Worm (Caenorhabditis elegans): ENCODE results near the gene fipr-14.

Gene fipr-14

ce11 chrIV:10918877-10919560, 42.1 kb downstream of the fipr-14 start (continued):
- TF ChIP-seq snpc-3.4 (tag; optimal IDR thresholded peaks at IDR 0.05), result peak; percentile 25
- TF ChIP-seq him-1 (tag; optimal IDR thresholded peaks at IDR 0.05), result peak; percentile 19
- peak; percentile 75 for TF ChIP-seq lin-40 (tag; optimal IDR thresholded peaks at IDR 0.05)
- TF ChIP-seq xnd-1 (tag; optimal IDR thresholded peaks at IDR 0.05), result peak; percentile 70
- TF ChIP-seq attf-5 (GFP tag; optimal IDR thresholded peaks at IDR 0.05), result peak; percentile 89
- peak; percentile 14; the same call in 1 of the 2 replicates for TF ChIP-seq D2030.7 (GFP tag; IDR thresholded peaks at IDR 0.05)
- TF ChIP-seq ceh-79 (tag; optimal IDR thresholded peaks at IDR 0.05), result no peak
- TF ChIP-seq repo-1 (tag; optimal IDR thresholded peaks at IDR 0.05), result no peak
- TF ChIP-seq unc-130 (GFP tag; optimal IDR thresholded peaks at IDR 0.05), result no peak
- TF ChIP-seq tlf-1 (GFP tag; optimal IDR thresholded peaks at IDR 0.05), result no peak
- TF ChIP-seq lin-35 (GFP tag; optimal IDR thresholded peaks at IDR 0.05), result peak in 1 of 3 experiments; percentile 28
- TF ChIP-seq nhr-90 (tag; optimal IDR thresholded peaks at IDR 0.05), result peak; percentile 16
- TF ChIP-seq egl-18 (GFP tag; IDR thresholded peaks at IDR 0.05), result no peak
- TF ChIP-seq B0261.1 (tag; optimal IDR thresholded peaks at IDR 0.05), result no peak
- peak; percentile 77 for TF ChIP-seq K12H6.12 (tag; optimal IDR thresholded peaks at IDR 0.05)
- TF ChIP-seq madf-10 (tag; optimal IDR thresholded peaks at IDR 0.05), result peak; percentile 44
- TF ChIP-seq dpl-1 (GFP tag; optimal IDR thresholded peaks at IDR 0.05), result no peak
- TF ChIP-seq madf-6 (GFP tag; IDR thresholded peaks at IDR 0.05), result peak; percentile 96

DNA sequence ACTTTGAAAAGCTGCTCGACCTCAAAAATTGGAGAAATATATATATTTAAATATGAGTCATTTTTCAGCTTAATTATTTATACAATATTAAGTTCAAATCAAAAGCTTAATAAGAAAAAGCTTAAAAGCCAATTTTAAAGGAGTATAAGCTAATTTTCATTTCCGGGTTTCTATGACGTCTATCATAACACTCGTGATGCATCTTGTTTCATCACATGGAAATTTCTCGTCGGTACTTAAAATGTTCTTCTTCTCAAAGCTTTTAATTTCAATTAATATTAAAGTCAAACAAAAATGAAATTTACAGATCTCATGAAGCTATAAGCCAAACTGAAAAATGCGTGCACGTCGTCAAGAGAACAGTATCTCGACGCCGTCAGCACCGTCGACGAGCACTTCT, 42.8 kb downstream of the fipr-14 start, which contains the start of gene rbr-2:
rbr-2 (plus strand) TSS at position 301 of the 400 bp plus-strand sequence.
- TF ChIP-seq let-526 (GFP tag; IDR thresholded peaks at IDR 0.05) (no peak), hmg-20 (GFP tag; IDR thresholded peaks at IDR 0.05) (no peak), aptf-3 (GFP tag; IDR thresholded peaks at IDR 0.05) (no peak), pha-4 (tag; optimal IDR thresholded peaks at IDR 0.05) (no peak), attf-3 (GFP tag; conservative IDR thresholded peaks at IDR 0.05) (no peak), mel-28 (tag; optimal IDR thresholded peaks at IDR 0.05; ENCODE audit: borderline replicate concordance) (no peak), C06A6.2 (GFP tag; conservative IDR thresholded peaks at IDR 0.05) (no peak), lin-40 (tag; optimal IDR thresholded peaks at IDR 0.05) (no peak), hrde-1 (tag; optimal IDR thresholded peaks at IDR 0.05; ENCODE audit: borderline replicate concordance) (no peak)
